Worm (Caenorhabditis elegans): ENCODE data around the gene K02D10.3.

The K02D10.3 gene

ce11 chrIII:8794793-8795192 lies 23.0 kb upstream of the K02D10.3 start (continued):
- TF ChIP-seq ceh-22 (tag; optimal IDR thresholded peaks at IDR 0.05) (no peak), ceh-30 (tag; optimal IDR thresholded peaks at IDR 0.05) (no peak), T23F11.4 (GFP tag; optimal IDR thresholded peaks at IDR 0.05) (no peak), npax-4 (tag; optimal IDR thresholded peaks at IDR 0.05) (no peak), elt-2 (tag; optimal IDR thresholded peaks at IDR 0.05) (no peak), sox-4 (tag; optimal IDR thresholded peaks at IDR 0.05) (no peak), nfya-1 (tag; optimal IDR thresholded peaks at IDR 0.05) (peak; percentile 60), madf-2 (tag; optimal IDR thresholded peaks at IDR 0.05) (no peak), C38D4.7 (GFP tag; optimal IDR thresholded peaks at IDR 0.05) (no peak), pat-9 (tag; optimal IDR thresholded peaks at IDR 0.05) (no peak), tbx-7 (tag; optimal IDR thresholded peaks at IDR 0.05) (no peak), ceh-18 (tag; optimal IDR thresholded peaks at IDR 0.05) (peak; percentile 28), ahr-1 (tag; optimal IDR thresholded peaks at IDR 0.05) (no peak), pag-3 (tag; optimal IDR thresholded peaks at IDR 0.05; ENCODE audit: borderline replicate concordance) (no peak), unc-3 (GFP tag; conservative IDR thresholded peaks at IDR 0.05) (no peak), unc-3 (tag; optimal IDR thresholded peaks at IDR 0.05) (no peak), C08G9.2 (tag; optimal IDR thresholded peaks at IDR 0.05) (no peak), pqm-1 (tag; optimal IDR thresholded peaks at IDR 0.05) (no peak), ceh-34 (tag; optimal IDR thresholded peaks at IDR 0.05) (peak; percentile 82), ceh-19 (GFP tag; optimal IDR thresholded peaks at IDR 0.05) (peak; percentile 13), ztf-16 (tag; optimal IDR thresholded peaks at IDR 0.05) (peak; percentile 25), unc-42 (tag; optimal IDR thresholded peaks at IDR 0.05) (no peak), sdc-2 (tag; optimal IDR thresholded peaks at IDR 0.05) (no peak), rnt-1 (tag; optimal IDR thresholded peaks at IDR 0.05) (no peak), ama-1 (optimal IDR thresholded peaks at IDR 0.05) (peak; percentile 5), eyg-1 (tag; optimal IDR thresholded peaks at IDR 0.05) (no peak), elt-4 (tag; optimal IDR thresholded peaks at IDR 0.05) (no peak), K09A11.1 (tag; optimal IDR thresholded peaks at IDR 0.05; ENCODE audit: insufficient read depth) (no peak), hlh-8 (tag; optimal IDR thresholded peaks at IDR 0.05) (no peak), gmeb-2 (tag; optimal IDR thresholded peaks at IDR 0.05) (no peak), mec-3 (tag; optimal IDR thresholded peaks at IDR 0.05; ENCODE audit: borderline replicate concordance) (no peak), K02D7.2 (tag; optimal IDR thresholded peaks at IDR 0.05) (no peak), ceh-24 (tag; optimal IDR thresholded peaks at IDR 0.05) (no peak), ceh-6 (GFP tag; optimal IDR thresholded peaks at IDR 0.05) (no peak), pha-4 (tag; optimal IDR thresholded peaks at IDR 0.05) (no peak), unc-55 (GFP tag; optimal IDR thresholded peaks at IDR 0.05) (peak; percentile 41), fax-1 (tag; optimal IDR thresholded peaks at IDR 0.05) (no peak), zip-5 (tag; optimal IDR thresholded peaks at IDR 0.05) (no peak), ttx-3 (tag; optimal IDR thresholded peaks at IDR 0.05) (no peak), Y22D7AL.16 (tag; optimal IDR thresholded peaks at IDR 0.05) (no peak), ceh-2 (tag; optimal IDR thresholded peaks at IDR 0.05) (no peak), pax-1 (tag; optimal IDR thresholded peaks at IDR 0.05) (no peak), hlh-6 (tag; optimal IDR thresholded peaks at IDR 0.05) (no peak), che-1 (tag; optimal IDR thresholded peaks at IDR 0.05) (no peak), fkh-6 (tag; optimal IDR thresholded peaks at IDR 0.05) (no peak), tbx-2 (tag; optimal IDR thresholded peaks at IDR 0.05) (peak; percentile 51), ref-2 (tag; optimal IDR thresholded peaks at IDR 0.05) (peak; percentile 77), lim-6 (tag; optimal IDR thresholded peaks at IDR 0.05) (no peak), ceh-9 (tag; optimal IDR thresholded peaks at IDR 0.05) (no peak), ceh-45 (GFP tag; IDR thresholded peaks at IDR 0.05) (no peak)
